Fruit fly (Drosophila melanogaster) whole organism, embryonic: ENCODE measurements around the gene Lrrk.

ENCODE experiments used
- Bgb ChIP-seq: fragments of 200-800 bp; sonication (Bioruptor generic); IDR thresholded peaks from 2 replicates; pipeline ENCODE4 v1.3.6; 2022; ENCODE audit warnings: missing biosample characterization, missing genetic modification characterization; ENCODE audit not compliant: partially characterized antibody
- Blimp-1 ChIP-seq: fragments of 200-800 bp; sonication (Bioruptor generic); optimal IDR thresholded peaks from 3 replicates; lab custom pipeline; 2018; ENCODE audit warnings: missing biosample characterization, missing genetic modification characterization, mild to moderate bottlenecking, moderate library complexity, missing genetic modification reagents
- CG10267 ChIP-seq: fragments of 200-800 bp; sonication (Bioruptor generic); optimal IDR thresholded peaks from 2 replicates; lab custom pipeline; 2018; ENCODE audit warnings: missing biosample characterization, mild to moderate bottlenecking, missing genetic modification characterization, moderate library complexity
- CG11560 ChIP-seq: fragments of 200-800 bp; sonication (Bioruptor generic); IDR thresholded peaks from 3 replicates; pipeline ENCODE4 v1.3.6; 2022; ENCODE audit warnings: missing biosample characterization, missing genetic modification characterization
- CG12299 ChIP-seq: fragments of 200-800 bp; sonication (Bioruptor generic); optimal IDR thresholded peaks from 2 replicates; lab custom pipeline; 2018; ENCODE audit warnings: missing biosample characterization, mild to moderate bottlenecking, missing genetic modification characterization
- CG12391 ChIP-seq: fragments of 200-800 bp; sonication (Bioruptor generic); optimal IDR thresholded peaks from 3 replicates; lab custom pipeline; 2018; ENCODE audit warnings: missing biosample characterization, mild to moderate bottlenecking, missing genetic modification characterization, moderate library complexity
- CG12659 ChIP-seq: fragments of 200-800 bp; sonication (Bioruptor generic); optimal IDR thresholded peaks from 3 replicates; lab custom pipeline; 2017; ENCODE audit warnings: mild to moderate bottlenecking, missing biosample characterization, missing genetic modification reagents, missing genetic modification characterization
- CG16779 ChIP-seq: fragments of 200-800 bp; sonication (Bioruptor generic); IDR thresholded peaks from 2 replicates; pipeline ENCODE4 v1.3.6; 2022; ENCODE audit warnings: missing biosample characterization, missing genetic modification characterization
- CG17829 ChIP-seq: fragments of 200-800 bp; optimal IDR thresholded peaks from 2 replicates; lab custom pipeline; 2019; ENCODE audit warnings: missing biosample characterization, mild to moderate bottlenecking, missing genetic modification characterization, moderate library complexity
- CG18262 ChIP-seq: fragments of 200-800 bp; optimal IDR thresholded peaks from 3 replicates; lab custom pipeline; 2019; ENCODE audit warnings: missing biosample characterization, mild to moderate bottlenecking, missing genetic modification characterization, moderate library complexity
- CG2712 ChIP-seq: fragments of 200-800 bp; optimal IDR thresholded peaks from 3 replicates; lab custom pipeline; 2019; ENCODE audit warnings: missing biosample characterization, mild to moderate bottlenecking, missing genetic modification characterization, moderate library complexity
- CG31224 ChIP-seq: fragments of 200-800 bp; sonication (Bioruptor generic); IDR thresholded peaks from 2 replicates; pipeline ENCODE4 v1.3.6; 2022; ENCODE audit warnings: missing biosample characterization, missing genetic modification characterization
- CG33213 ChIP-seq: fragments of 200-800 bp; sonication (Bioruptor generic); optimal IDR thresholded peaks from 3 replicates; lab custom pipeline; 2016; ENCODE audit warnings: missing biosample characterization, missing genetic modification characterization
- CG4360 ChIP-seq: fragments of 200-800 bp; sonication (Bioruptor generic); IDR thresholded peaks from 2 replicates; pipeline ENCODE4 v1.3.6; 2022; ENCODE audit warnings: missing biosample characterization, missing genetic modification characterization
- CG6854 ChIP-seq: fragments of 200-800 bp; sonication (Bioruptor generic); optimal IDR thresholded peaks from 3 replicates; lab custom pipeline; 2017; ENCODE audit warnings: missing biosample characterization, mild to moderate bottlenecking, missing genetic modification characterization
- CG8290 ChIP-seq, 3 experiments: fragments of 200-800 bp; sonication (Bioruptor generic); optimal IDR thresholded peaks; 2 replicates each; lab custom pipeline; 2016 to 2019; ENCODE audit warnings: missing biosample characterization in 3 of 3, missing genetic modification characterization in 3 of 3, mild to moderate bottlenecking in 2 of 3, moderate library complexity in 1 of 3
- CG8478 ChIP-seq: fragments of >200 bp; optimal IDR thresholded peaks from 2 replicates; lab custom pipeline; 2018
- CG9727 ChIP-seq: fragments of 200-800 bp; sonication (Bioruptor generic); optimal IDR thresholded peaks from 3 replicates; lab custom pipeline; 2017; ENCODE audit warnings: missing biosample characterization, mild to moderate bottlenecking, missing genetic modification characterization
- Dbx ChIP-seq: fragments of 200-800 bp; sonication (Bioruptor generic); IDR thresholded peaks from 3 replicates; pipeline ENCODE4 v1.3.6; 2022; ENCODE audit warnings: missing biosample characterization, missing genetic modification characterization
- Fer2 ChIP-seq: fragments of 200-800 bp; sonication (Bioruptor generic); optimal IDR thresholded peaks from 2 replicates; lab custom pipeline; 2018; ENCODE audit warnings: missing biosample characterization, mild to moderate bottlenecking, missing genetic modification characterization, moderate library complexity
- Hey ChIP-seq: fragments of 200-800 bp; sonication (Bioruptor generic); optimal IDR thresholded peaks from 3 replicates; lab custom pipeline; 2018; ENCODE audit warnings: missing biosample characterization, mild to moderate bottlenecking, missing genetic modification characterization
- HmgZ ChIP-seq: fragments of 200-800 bp; sonication (Bioruptor generic); optimal IDR thresholded peaks from 2 replicates; lab custom pipeline; 2018; ENCODE audit warnings: missing biosample characterization, mild to moderate bottlenecking, missing genetic modification characterization
- Hmr ChIP-seq: fragments of 200-800 bp; sonication (Bioruptor generic); optimal IDR thresholded peaks from 3 replicates; lab custom pipeline; 2017; ENCODE audit warnings: mild to moderate bottlenecking, missing biosample characterization, missing genetic modification reagents, missing genetic modification characterization
- Hr78 ChIP-seq, 2 experiments: fragments of 200-800 bp in 1 of 2; fragments of >200 bp in 1 of 2; sonication (Bioruptor generic) in 1 of 2; optimal IDR thresholded peaks; 2 replicates each; lab custom pipeline; 2017 to 2019; ENCODE audit warnings: missing biosample characterization in 2 of 2, missing genetic modification characterization in 2 of 2, mild to moderate bottlenecking in 1 of 2, moderate library complexity in 1 of 2
- Kr ChIP-seq: fragments of 200-800 bp; sonication (Bioruptor generic); optimal IDR thresholded peaks from 2 replicates; lab custom pipeline; 2017; ENCODE audit warnings: missing biosample characterization, mild to moderate bottlenecking, missing genetic modification characterization
- Myb ChIP-seq: fragments of 200-800 bp; sonication (Bioruptor generic); optimal IDR thresholded peaks from 2 replicates; lab custom pipeline; 2016; ENCODE audit warnings: missing biosample characterization, missing genetic modification characterization
- Sry-δ ChIP-seq: fragments of 200-800 bp; sonication (Bioruptor generic); optimal IDR thresholded peaks from 2 replicates; lab custom pipeline; 2016; ENCODE audit warnings: missing biosample characterization, missing genetic modification characterization
- Trl ChIP-seq, 3 experiments: fragments of >200 bp in 2 of 3; fragments of 200-800 bp in 1 of 3; sonication (Bioruptor generic) in 1 of 3; optimal IDR thresholded peaks; 2 replicates in 1 of 3; 3 replicates in 2 of 3; lab custom pipeline; 2016 to 2017; ENCODE audit warnings: missing biosample characterization in 1 of 3, missing genetic modification characterization in 1 of 3
- YL-1 ChIP-seq: fragments of 200-800 bp; sonication (Bioruptor generic); optimal IDR thresholded peaks from 3 replicates; lab custom pipeline; 2017; ENCODE audit warnings: missing biosample characterization, mild to moderate bottlenecking, missing genetic modification characterization
- ac ChIP-seq: fragments of 200-800 bp; sonication (Bioruptor generic); optimal IDR thresholded peaks from 3 replicates; lab custom pipeline; 2017; ENCODE audit warnings: missing biosample characterization, mild to moderate bottlenecking, missing genetic modification characterization
- cato ChIP-seq: fragments of 200-800 bp; sonication (Bioruptor generic); optimal IDR thresholded peaks from 2 replicates; lab custom pipeline; 2016; ENCODE audit warnings: missing biosample characterization, missing genetic modification characterization, borderline replicate concordance
- chn ChIP-seq: fragments of 200-800 bp; sonication (Bioruptor generic); optimal IDR thresholded peaks from 2 replicates; lab custom pipeline; 2016; ENCODE audit warnings: missing biosample characterization, missing genetic modification characterization
- dm ChIP-seq: fragments of 200-800 bp; sonication (Bioruptor generic); optimal IDR thresholded peaks from 3 replicates; lab custom pipeline; 2016; ENCODE audit warnings: missing biosample characterization, missing genetic modification characterization
- esg ChIP-seq: fragments of 200-800 bp; sonication (Bioruptor generic); conservative IDR thresholded peaks from 2 replicates; pipeline ENCODE4 v1.3.6; 2022; ENCODE audit warnings: missing biosample characterization, missing genetic modification characterization
- fd96Cb ChIP-seq: fragments of 200-800 bp; sonication (Bioruptor generic); optimal IDR thresholded peaks from 2 replicates; lab custom pipeline; 2018; ENCODE audit warnings: missing biosample characterization, mild to moderate bottlenecking, missing genetic modification characterization, moderate library complexity
- fu2 ChIP-seq: fragments of 200-800 bp; sonication (Bioruptor generic); optimal IDR thresholded peaks from 2 replicates; lab custom pipeline; 2016; ENCODE audit warnings: missing biosample characterization, missing genetic modification characterization
- gt ChIP-seq: fragments of 200-800 bp; sonication (Bioruptor generic); IDR thresholded peaks from 2 replicates; pipeline ENCODE4 v1.3.6; 2022; ENCODE audit warnings: missing biosample characterization, missing genetic modification characterization
- ham ChIP-seq: fragments of 200-800 bp; sonication (Bioruptor generic); IDR thresholded peaks from 2 replicates; pipeline ENCODE4 v1.3.6; 2022; ENCODE audit warnings: missing biosample characterization, missing genetic modification characterization
- knrl ChIP-seq: fragments of 200-800 bp; sonication (Bioruptor generic); IDR thresholded peaks from 3 replicates; pipeline ENCODE4 v1.3.6; 2022; ENCODE audit warnings: missing biosample characterization, missing genetic modification characterization; ENCODE audit not compliant: partially characterized antibody
- lab ChIP-seq: fragments of 200-800 bp; sonication (Bioruptor generic); optimal IDR thresholded peaks from 3 replicates; lab custom pipeline; 2017; ENCODE audit warnings: missing biosample characterization, missing genetic modification characterization, mild to moderate bottlenecking, moderate library complexity, missing genetic modification reagents
- lbe ChIP-seq: fragments of 200-800 bp; sonication (Bioruptor generic); optimal IDR thresholded peaks from 2 replicates; lab custom pipeline; 2016; ENCODE audit warnings: missing biosample characterization, mild to moderate bottlenecking, missing genetic modification characterization
- lola ChIP-seq, 3 experiments: fragments of >200 bp in 2 of 3; fragments of 200-800 bp in 1 of 3; sonication (Bioruptor generic) in 1 of 3; optimal IDR thresholded peaks; 2 replicates each; lab custom pipeline; 2017 to 2019; ENCODE audit warnings: missing biosample characterization in 3 of 3, missing genetic modification characterization in 3 of 3, mild to moderate bottlenecking in 1 of 3, moderate library complexity in 1 of 3
- luna ChIP-seq: fragments of 200-800 bp; sonication (Bioruptor generic); optimal IDR thresholded peaks from 2 replicates; lab custom pipeline; 2016; ENCODE audit warnings: missing biosample characterization, missing genetic modification characterization
- pan ChIP-seq, 4 experiments: fragments of >200 bp in 3 of 4; fragments of 200-800 bp in 1 of 4; sonication (Bioruptor generic) in 1 of 4; optimal IDR thresholded peaks in 3 of 4; IDR thresholded peaks in 1 of 4; 2 replicates each; pipeline versions ENCODE4 v1.3.6 to Lab custom; 2017 to 2022; ENCODE audit warnings: missing biosample characterization in 2 of 4, missing genetic modification characterization in 2 of 4, mixed read lengths in 1 of 4
- phol ChIP-seq: fragments of 200-800 bp; sonication (Bioruptor generic); optimal IDR thresholded peaks from 3 replicates; lab custom pipeline; 2018; ENCODE audit warnings: missing biosample characterization, mild to moderate bottlenecking, missing genetic modification characterization, moderate library complexity
- salm ChIP-seq: fragments of 200-800 bp; sonication (Bioruptor generic); optimal IDR thresholded peaks from 2 replicates; lab custom pipeline; 2018; ENCODE audit warnings: missing biosample characterization, mild to moderate bottlenecking, missing genetic modification characterization
- trh ChIP-seq: fragments of 200-800 bp; sonication (Bioruptor generic); optimal IDR thresholded peaks from 2 replicates; lab custom pipeline; 2016; ENCODE audit warnings: missing biosample characterization, missing genetic modification characterization
- zfh1 ChIP-seq: fragments of 200-800 bp; sonication (Bioruptor generic); IDR thresholded peaks from 3 replicates; pipeline ENCODE4 v1.3.6; 2022; ENCODE audit warnings: missing biosample characterization, missing genetic modification characterization
- zfh2 ChIP-seq: fragments of 200-800 bp; sonication (Bioruptor generic); optimal IDR thresholded peaks from 2 replicates; lab custom pipeline; 2016; ENCODE audit warnings: missing biosample characterization, missing genetic modification characterization

Lrrk gene

DNA sequence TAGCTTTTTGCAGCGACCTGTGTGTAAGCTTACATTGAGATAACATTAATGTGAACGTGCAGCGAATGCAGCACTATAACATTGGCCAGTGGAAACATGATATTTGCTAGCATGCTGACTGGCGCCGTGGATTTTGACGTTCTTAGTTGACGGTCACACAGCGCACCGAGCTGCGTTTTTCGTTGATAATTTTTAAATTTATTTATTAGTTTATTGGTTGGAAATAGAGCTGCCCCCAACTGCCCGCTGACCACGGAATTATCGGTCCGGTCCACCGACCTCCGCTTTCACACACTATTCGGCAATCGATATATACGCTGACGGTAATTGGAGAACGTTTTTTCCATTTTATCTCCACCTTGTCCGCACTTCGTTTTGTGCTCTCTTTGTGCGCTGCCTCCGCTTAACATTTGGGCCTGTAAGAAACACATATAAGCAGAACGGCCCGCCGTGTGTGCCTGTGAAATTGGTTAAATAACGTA lies 13.4 kb upstream of the Lrrk start, which contains the start of gene H:
H (plus strand) TSS at position 134 of the 482 bp plus-strand sequence.
- TF ChIP-seq CG4360 (GFP tag; lab: Robert Waterston, UW), result no peak; the same call in 1 of the 2 replicates
- TF ChIP-seq Hr78 (GFP tag; optimal IDR thresholded peaks at IDR 0.05; lab: Kevin White, UChicago), result peak in 1 of 2 experiments; percentile 60
- no peak for TF ChIP-seq CG6854
- no peak for TF ChIP-seq CG31224 (GFP tag; lab: Robert Waterston, UW)
- peak; percentile 24 for TF ChIP-seq dm (GFP tag; lab: Kevin White, UChicago)
- peak; percentile 19 for TF ChIP-seq CG2712
- no peak for TF ChIP-seq Blimp-1 (GFP tag; lab: Kevin White, UChicago)
- TF ChIP-seq Sry-δ, result peak; percentile 10
- TF ChIP-seq ham, result no peak
- TF ChIP-seq esg, result no peak
- TF ChIP-seq phol (tag; lab: Kevin White, UChicago), result peak; percentile 29
- TF ChIP-seq CG9727, result no peak
- TF ChIP-seq CG18262 (tag; lab: Kevin White, UChicago), result no peak
- no peak for TF ChIP-seq Hey (tag; lab: Kevin White, UChicago)
- no peak for TF ChIP-seq fd96Cb (tag; lab: Kevin White, UChicago)
- no peak for TF ChIP-seq lab (GFP tag; lab: Kevin White, UChicago)
- peak; percentile 51 for TF ChIP-seq CG33213 (GFP tag; lab: Kevin White, UChicago)
- TF ChIP-seq chn (GFP tag; lab: Kevin White, UChicago), result no peak
- no peak for TF ChIP-seq lbe (GFP tag; lab: Kevin White, UChicago)
- TF ChIP-seq YL-1 (GFP tag; lab: Kevin White, UChicago), result peak; percentile 61
- no peak for TF ChIP-seq CG11560 (tag; lab: Robert Waterston, UW)
- TF ChIP-seq CG8290 (GFP tag; optimal IDR thresholded peaks at IDR 0.05; lab: Kevin White, UChicago), result no peak
- TF ChIP-seq CG8290 (tag; optimal IDR thresholded peaks at IDR 0.05; lab: Kevin White, UChicago), result no peak
- TF ChIP-seq zfh2 (GFP tag; lab: Kevin White, UChicago), result no peak
- TF ChIP-seq CG12299 (tag; lab: Kevin White, UChicago), result peak; percentile 11
- no peak for TF ChIP-seq salm (tag; lab: Kevin White, UChicago)
- no peak for TF ChIP-seq gt (GFP tag; lab: Robert Waterston, UW)
- no peak for TF ChIP-seq fu2 (GFP tag; lab: Kevin White, UChicago)
- no peak for TF ChIP-seq CG8478 (lab: Kevin White, UChicago)
- peak; percentile 83 for TF ChIP-seq Myb
- peak; percentile 1 for TF ChIP-seq CG10267 (tag; lab: Kevin White, UChicago)
- TF ChIP-seq ac (GFP tag; lab: Kevin White, UChicago), result no peak
- no peak for TF ChIP-seq lola (GFP tag; optimal IDR thresholded peaks at IDR 0.05; lab: Kevin White, UChicago)
- TF ChIP-seq Kr, result no peak
- TF ChIP-seq CG12659, result peak; percentile 64
- TF ChIP-seq Fer2, result no peak
- no peak for TF ChIP-seq zfh1 (GFP tag; lab: Robert Waterston, UW)
- no peak for TF ChIP-seq luna (GFP tag; lab: Kevin White, UChicago)
- peak; percentile 50 for TF ChIP-seq HmgZ (tag; lab: Kevin White, UChicago)
- TF ChIP-seq trh (GFP tag; lab: Kevin White, UChicago), result no peak
- TF ChIP-seq knrl (GFP tag; lab: Robert Waterston, UW), result 0 out of 3 replicates have a peak, but pooled peaks have one; percentile 11
- 0 out of 3 replicates have a peak, but pooled peaks have one; percentile 10 for TF ChIP-seq Dbx
- no peak for TF ChIP-seq Trl (optimal IDR thresholded peaks at IDR 0.05; lab: Kevin White, UChicago)
- TF ChIP-seq Trl (GFP tag; optimal IDR thresholded peaks at IDR 0.05; lab: Kevin White, UChicago), result no peak
- peak; percentile 22 for TF ChIP-seq CG17829 (tag; lab: Kevin White, UChicago)
- TF ChIP-seq pan (optimal IDR thresholded peaks at IDR 0.05; lab: Kevin White, UChicago), result no peak
- no peak for TF ChIP-seq pan (GFP tag; optimal IDR thresholded peaks at IDR 0.05 in 1 of 2, IDR thresholded peaks at IDR 0.05 in 1 of 2)
- TF ChIP-seq Hmr (GFP tag; lab: Kevin White, UChicago), result no peak
- TF ChIP-seq CG12391 (tag; lab: Kevin White, UChicago), result no peak
- no peak for TF ChIP-seq CG16779 (GFP tag; lab: Robert Waterston, UW)
- peak; percentile 41; the same call in 1 of the 2 replicates for TF ChIP-seq Bgb (GFP tag; lab: Robert Waterston, UW)
- TF ChIP-seq cato (GFP tag; lab: Kevin White, UChicago), result no peak
